Fruit fly (Drosophila melanogaster): Measurements from ENCODE around the gene Tasp1.

Gene Tasp1

dm6 chr3L:16050887-16051258 lies 36.5 kb downstream of the Tasp1 start, which contains the start of gene Diap1:
Gene Diap1 (minus strand): TSS chr3L:16051034.
- no peak for TF ChIP-seq Sin3A (optimal IDR thresholded peaks at IDR 0.05)
- TF ChIP-seq h (optimal IDR thresholded peaks at IDR 0.05), result no peak
- no peak for TF ChIP-seq ttk (optimal IDR thresholded peaks at IDR 0.05)
- no peak for TF ChIP-seq psq (optimal IDR thresholded peaks at IDR 0.05)
- no peak for TF ChIP-seq insv (optimal IDR thresholded peaks at IDR 0.05)
- TF ChIP-seq Myc (optimal IDR thresholded peaks at IDR 0.05), result no peak

dm6 chr3L:16049955-16050886 lies 37.1 kb downstream of the Tasp1 start:
- TF ChIP-seq Sin3A (optimal IDR thresholded peaks at IDR 0.05) (no peak), psq (optimal IDR thresholded peaks at IDR 0.05) (no peak), insv (optimal IDR thresholded peaks at IDR 0.05) (no peak), Myc (optimal IDR thresholded peaks at IDR 0.05) (no peak), ttk (optimal IDR thresholded peaks at IDR 0.05) (no peak)

DNA sequence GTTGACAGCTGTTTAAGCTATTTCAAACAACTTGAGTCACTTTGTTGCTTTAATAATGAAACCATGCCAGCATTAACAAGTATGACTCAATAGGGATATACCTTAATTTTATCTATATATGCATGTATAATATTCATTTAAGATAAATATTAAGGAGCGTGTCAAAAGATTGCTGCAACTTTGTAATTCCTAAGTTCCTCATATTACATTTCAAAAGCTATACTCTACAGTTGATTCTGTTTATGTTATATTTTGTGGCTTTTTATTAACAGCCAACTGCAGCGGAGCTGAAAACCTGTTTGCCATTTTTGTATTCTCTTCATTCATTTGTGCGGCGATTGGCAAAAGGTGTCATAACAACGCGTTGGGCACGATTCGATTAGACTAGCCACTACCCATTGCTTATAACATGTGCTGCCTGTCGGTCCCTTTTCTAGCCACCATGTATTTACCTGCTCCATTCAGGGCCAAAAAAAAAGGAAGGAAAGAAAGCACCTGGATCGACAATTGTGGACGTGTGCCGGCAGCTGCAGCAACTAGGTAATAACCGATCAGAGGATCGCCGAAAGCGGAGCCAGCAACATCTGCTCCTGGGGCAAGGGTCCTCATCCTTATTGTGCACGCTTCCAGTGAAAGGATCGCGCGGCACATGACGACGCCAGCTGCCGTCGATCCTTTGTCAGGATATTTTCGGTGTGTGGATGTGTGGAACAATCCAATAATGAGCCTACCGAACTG lies 38.4 kb downstream of the Tasp1 start:
- no peak for TF ChIP-seq psq (optimal IDR thresholded peaks at IDR 0.05)
- TF ChIP-seq ttk (optimal IDR thresholded peaks at IDR 0.05), result no peak
- no peak for TF ChIP-seq Sin3A (optimal IDR thresholded peaks at IDR 0.05)
- TF ChIP-seq h (optimal IDR thresholded peaks at IDR 0.05), result no peak
- TF ChIP-seq insv (optimal IDR thresholded peaks at IDR 0.05), result no peak
- no peak for TF ChIP-seq Myc (optimal IDR thresholded peaks at IDR 0.05)

DNA sequence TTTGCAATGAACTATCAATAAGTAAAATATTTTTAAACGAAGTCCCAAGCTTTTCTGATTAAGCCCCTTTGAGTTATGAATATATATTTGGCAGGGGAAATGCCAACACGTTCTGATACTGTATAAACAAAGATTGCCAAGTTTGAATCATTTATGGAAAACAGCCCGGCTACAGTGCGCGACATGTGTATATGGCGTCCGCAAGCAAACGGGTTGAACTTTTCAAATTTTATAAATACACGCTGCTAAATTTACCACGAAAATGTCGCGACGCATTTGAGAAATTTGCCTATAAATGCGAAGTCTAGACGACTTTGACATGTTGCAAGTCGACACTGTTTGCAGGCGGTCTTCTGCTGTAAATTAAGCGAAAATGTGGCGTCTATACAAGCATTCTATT lies 39.2 kb downstream of the Tasp1 start:
- TF ChIP-seq h (optimal IDR thresholded peaks at IDR 0.05) (no peak), insv (optimal IDR thresholded peaks at IDR 0.05) (no peak), ttk (optimal IDR thresholded peaks at IDR 0.05) (no peak), Myc (optimal IDR thresholded peaks at IDR 0.05) (no peak), psq (optimal IDR thresholded peaks at IDR 0.05) (no peak), Sin3A (optimal IDR thresholded peaks at IDR 0.05) (no peak)

DNA sequence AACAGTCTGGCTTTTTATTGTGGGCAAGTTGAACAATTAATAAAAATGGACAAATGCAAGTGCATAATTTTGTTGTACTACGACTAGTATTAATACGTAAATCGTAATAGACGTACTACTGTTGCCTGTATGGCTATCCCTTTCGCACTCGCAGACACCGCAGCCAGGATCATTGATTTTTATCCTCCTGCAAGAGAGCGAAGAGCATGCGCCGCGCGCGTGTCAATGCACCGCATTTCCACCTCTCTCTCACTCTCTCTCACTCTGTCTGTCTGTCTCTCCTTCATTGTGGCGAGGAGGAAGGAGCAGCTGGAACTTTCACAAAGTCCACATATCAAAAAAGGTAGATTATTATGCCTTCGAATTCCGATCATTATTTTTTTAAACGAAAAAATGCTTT lies 40.2 kb downstream of the Tasp1 start:
- no peak for TF ChIP-seq Myc (optimal IDR thresholded peaks at IDR 0.05)
- no peak for TF ChIP-seq ttk (optimal IDR thresholded peaks at IDR 0.05)
- no peak for TF ChIP-seq psq (optimal IDR thresholded peaks at IDR 0.05)
- TF ChIP-seq Sin3A (optimal IDR thresholded peaks at IDR 0.05), result no peak
- no peak for TF ChIP-seq h (optimal IDR thresholded peaks at IDR 0.05)
- no peak for TF ChIP-seq insv (optimal IDR thresholded peaks at IDR 0.05)

- TF ChIP-seq insv (optimal IDR thresholded peaks at IDR 0.05) (no peak), Myc (optimal IDR thresholded peaks at IDR 0.05) (no peak), psq (optimal IDR thresholded peaks at IDR 0.05) (no peak), Sin3A (optimal IDR thresholded peaks at IDR 0.05) (no peak), ttk (optimal IDR thresholded peaks at IDR 0.05) (no peak), h (optimal IDR thresholded peaks at IDR 0.05) (no peak)
Measured at dm6 chr3L:16046387-16047066, 40.8 kb downstream of the Tasp1 start.

dm6 chr3L:16045831-16046336 lies 41.4 kb downstream of the Tasp1 start:
- no peak for TF ChIP-seq insv (optimal IDR thresholded peaks at IDR 0.05)
- TF ChIP-seq h (optimal IDR thresholded peaks at IDR 0.05), result no peak
- no peak for TF ChIP-seq ttk (optimal IDR thresholded peaks at IDR 0.05)
- TF ChIP-seq Sin3A (optimal IDR thresholded peaks at IDR 0.05), result no peak
- no peak for TF ChIP-seq Myc (optimal IDR thresholded peaks at IDR 0.05)
- TF ChIP-seq psq (optimal IDR thresholded peaks at IDR 0.05), result no peak

dm6 chr3L:16045083-16045830 lies 42.1 kb downstream of the Tasp1 start:
- TF ChIP-seq ttk (optimal IDR thresholded peaks at IDR 0.05) (no peak), insv (optimal IDR thresholded peaks at IDR 0.05) (no peak), h (optimal IDR thresholded peaks at IDR 0.05) (no peak), psq (optimal IDR thresholded peaks at IDR 0.05) (no peak), Myc (optimal IDR thresholded peaks at IDR 0.05) (no peak)

DNA sequence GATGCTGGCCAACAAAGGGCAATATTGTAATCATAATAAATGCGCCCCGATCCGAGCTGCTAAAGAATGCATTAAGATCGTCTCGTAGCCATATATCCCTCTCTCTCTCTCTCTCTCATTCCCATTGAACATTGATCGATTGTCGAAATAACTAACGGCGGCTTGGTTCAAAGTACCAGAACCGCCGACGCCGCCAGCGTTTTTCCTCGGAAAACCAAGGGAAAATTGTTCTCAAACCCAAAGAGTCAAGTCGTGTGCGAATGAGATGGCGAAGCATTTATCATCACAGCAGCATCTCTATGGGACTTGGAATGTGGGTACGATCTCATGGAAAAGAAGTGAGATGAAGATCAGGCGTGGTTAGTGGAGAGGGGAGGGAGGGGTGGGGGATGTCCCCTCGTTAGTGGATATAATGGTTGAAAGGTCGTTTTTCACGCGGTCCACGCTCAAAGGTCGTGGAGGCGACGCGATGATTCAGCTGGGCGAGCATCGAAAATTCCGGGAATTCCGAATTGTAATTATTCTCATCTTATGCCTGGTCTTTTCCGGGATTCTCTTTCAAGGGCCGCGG lies 43.5 kb downstream of the Tasp1 start:
- no peak for TF ChIP-seq psq (optimal IDR thresholded peaks at IDR 0.05)
- TF ChIP-seq ttk (optimal IDR thresholded peaks at IDR 0.05), result no peak
- no peak for TF ChIP-seq insv (optimal IDR thresholded peaks at IDR 0.05)
- TF ChIP-seq Myc (optimal IDR thresholded peaks at IDR 0.05), result no peak
- TF ChIP-seq Sin3A (optimal IDR thresholded peaks at IDR 0.05), result no peak
- TF ChIP-seq h (optimal IDR thresholded peaks at IDR 0.05), result no peak

- TF ChIP-seq ttk (optimal IDR thresholded peaks at IDR 0.05) (no peak), Myc (optimal IDR thresholded peaks at IDR 0.05) (no peak), insv (optimal IDR thresholded peaks at IDR 0.05) (no peak), h (optimal IDR thresholded peaks at IDR 0.05) (no peak), Sin3A (optimal IDR thresholded peaks at IDR 0.05) (no peak), psq (optimal IDR thresholded peaks at IDR 0.05) (no peak)
Measured at dm6 chr3L:16043045-16043781, 44.1 kb downstream of the Tasp1 start.

Measured in Kc167 (cell line).